Worm (Caenorhabditis elegans): ENCODE data around the gene F55G11.10.

F55G11.10 gene

DNA sequence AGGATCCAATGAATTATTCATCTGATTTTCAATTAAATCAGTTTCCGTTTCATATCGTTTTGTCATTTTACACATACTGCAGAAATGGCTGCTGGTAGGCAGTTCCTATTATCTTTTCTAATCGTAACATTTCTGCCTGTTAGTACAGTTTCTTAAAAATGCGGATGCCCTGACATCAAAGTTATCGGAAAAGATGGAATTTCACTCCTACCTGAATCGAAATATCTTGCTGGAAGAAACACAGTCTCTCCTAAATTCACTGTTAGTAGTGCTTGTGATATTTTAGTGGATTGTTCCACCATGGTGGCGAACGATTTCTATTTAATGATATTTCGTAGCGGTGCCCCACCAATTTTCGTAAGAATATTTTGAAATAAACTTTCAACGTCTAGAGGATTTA is at the start of gene F55G11.10:
F55G11.10 (plus strand) TSS at position 301 of the 400 bp plus-strand sequence.
- TF ChIP-seq elt-1 (tag; optimal IDR thresholded peaks at IDR 0.05; ENCODE audit: borderline replicate concordance, insufficient read depth) (no peak), elt-3 (tag; optimal IDR thresholded peaks at IDR 0.05) (no peak)

ce11 chrIV:12898823-12899222 is 49.7 kb upstream of the F55G11.10 start:
- TF ChIP-seq ham-2 (GFP tag; optimal IDR thresholded peaks at IDR 0.05) (no peak), unc-39 (tag; optimal IDR thresholded peaks at IDR 0.05) (no peak), M03D4.4 (tag; optimal IDR thresholded peaks at IDR 0.05) (no peak), mep-1 (tag; optimal IDR thresholded peaks at IDR 0.05) (no peak), blmp-1 (tag; optimal IDR thresholded peaks at IDR 0.05) (no peak), ceh-43 (GFP tag; optimal IDR thresholded peaks at IDR 0.05) (no peak), cnd-1 (tag; optimal IDR thresholded peaks at IDR 0.05) (no peak), zip-8 (tag; optimal IDR thresholded peaks at IDR 0.05) (no peak), lsy-2 (tag; optimal IDR thresholded peaks at IDR 0.05) (no peak), ceh-83 (GFP tag; optimal IDR thresholded peaks at IDR 0.05) (no peak), ceh-39 (tag; optimal IDR thresholded peaks at IDR 0.05) (no peak)

DNA sequence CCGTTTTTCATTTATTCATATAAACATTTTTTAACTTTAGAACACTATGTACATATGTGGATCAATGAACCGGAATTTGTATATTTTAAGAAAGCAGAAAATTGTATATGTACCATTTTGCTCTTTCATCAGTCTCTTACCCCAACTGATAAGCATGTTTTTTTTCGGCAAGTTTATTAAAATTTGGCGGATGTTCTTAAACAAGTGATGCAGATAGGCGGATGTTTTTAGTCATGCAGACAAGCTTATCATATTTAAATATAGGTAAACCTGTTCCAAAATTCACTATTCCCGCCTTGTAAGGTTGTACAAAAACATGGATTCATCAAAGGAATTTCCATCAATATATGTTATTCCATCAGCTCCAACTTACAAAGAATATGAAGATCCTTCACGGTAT is 49.2 kb upstream of the F55G11.10 start, which contains the start of gene K08D8.9:
K08D8.9 (plus strand) TSS at position 301 of the 400 bp plus-strand sequence.
- TF ChIP-seq ceh-39 (tag; optimal IDR thresholded peaks at IDR 0.05) (no peak), ztf-11 (tag; optimal IDR thresholded peaks at IDR 0.05) (no peak), nhr-12 (tag; optimal IDR thresholded peaks at IDR 0.05) (no peak), M03D4.4 (tag; optimal IDR thresholded peaks at IDR 0.05) (no peak), pha-4 (tag; optimal IDR thresholded peaks at IDR 0.05) (no peak), lin-13 (tag; optimal IDR thresholded peaks at IDR 0.05) (no peak), mep-1 (tag; optimal IDR thresholded peaks at IDR 0.05) (no peak), nhr-76 (tag; optimal IDR thresholded peaks at IDR 0.05) (no peak), sem-2 (GFP tag; optimal IDR thresholded peaks at IDR 0.05) (no peak), nhr-2 (tag; optimal IDR thresholded peaks at IDR 0.05) (no peak), ceh-83 (GFP tag; optimal IDR thresholded peaks at IDR 0.05) (no peak), nhr-28 (tag; optimal IDR thresholded peaks at IDR 0.05) (no peak), ceh-43 (GFP tag; optimal IDR thresholded peaks at IDR 0.05) (no peak), elt-1 (tag; optimal IDR thresholded peaks at IDR 0.05; ENCODE audit: borderline replicate concordance, insufficient read depth) (no peak), drap-1 (GFP tag; optimal IDR thresholded peaks at IDR 0.05) (no peak), elt-3 (tag; optimal IDR thresholded peaks at IDR 0.05) (no peak), unc-62 (GFP tag; optimal IDR thresholded peaks at IDR 0.05) (no peak), tbx-8 (GFP tag; optimal IDR thresholded peaks at IDR 0.05) (no peak), ces-1 (GFP tag; optimal IDR thresholded peaks at IDR 0.05) (no peak)

DNA sequence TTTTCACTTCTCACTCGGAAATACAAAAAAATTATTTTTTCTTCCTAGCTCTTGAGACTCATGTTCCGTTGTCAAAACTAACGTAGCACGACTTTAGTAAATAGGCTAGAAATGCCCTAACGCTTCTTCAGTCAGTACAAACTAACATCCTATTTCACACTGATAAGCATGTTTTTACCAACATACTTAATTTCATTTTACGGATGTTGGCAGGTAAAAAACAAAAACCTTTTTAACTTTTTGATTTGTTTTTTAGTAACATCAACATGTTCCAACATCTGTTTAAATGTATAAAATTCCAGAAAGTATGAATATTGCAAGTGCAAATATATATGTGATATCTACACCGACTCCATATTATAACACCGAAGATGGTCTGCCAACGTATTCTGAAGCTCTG is 48.3 kb upstream of the F55G11.10 start, which contains the start of gene K08D8.10:
K08D8.10 (plus strand) TSS at position 301 of the 400 bp plus-strand sequence.
- TF ChIP-seq nhr-237 (tag; optimal IDR thresholded peaks at IDR 0.05) (no peak), lin-32 (GFP tag; optimal IDR thresholded peaks at IDR 0.05) (no peak)

- no peak for TF ChIP-seq hlh-1 (tag; optimal IDR thresholded peaks at IDR 0.05)
- TF ChIP-seq cnd-1 (tag; optimal IDR thresholded peaks at IDR 0.05), result no peak
- TF ChIP-seq lsy-2 (tag; optimal IDR thresholded peaks at IDR 0.05), result no peak
- no peak for TF ChIP-seq nhr-237 (tag; optimal IDR thresholded peaks at IDR 0.05)
- TF ChIP-seq mls-2 (tag; optimal IDR thresholded peaks at IDR 0.05), result no peak
- no peak for TF ChIP-seq ces-1 (GFP tag; optimal IDR thresholded peaks at IDR 0.05)
- TF ChIP-seq nhr-2 (tag; optimal IDR thresholded peaks at IDR 0.05), result no peak
- no peak for TF ChIP-seq mep-1 (tag; optimal IDR thresholded peaks at IDR 0.05)
- TF ChIP-seq bed-3 (GFP tag; optimal IDR thresholded peaks at IDR 0.05), result no peak
- TF ChIP-seq elt-3 (tag; optimal IDR thresholded peaks at IDR 0.05), result no peak
- no peak for TF ChIP-seq sptf-1 (tag; optimal IDR thresholded peaks at IDR 0.05)
- no peak for TF ChIP-seq lin-13 (tag; optimal IDR thresholded peaks at IDR 0.05)
Observed at ce11 chrIV:12901602-12902001, 47.0 kb upstream of the F55G11.10 start.

All from whole organism, mixed stage, embryonic.